Worm (Caenorhabditis elegans) whole organism, mixed stage, embryonic: ENCODE results near the gene irld-21.

Source experiments
- M03D4.4 ChIP-seq: sonication (generic microtip); optimal IDR thresholded peaks from 2 replicates; lab custom pipeline; 2017; ENCODE audit warnings: mild to moderate bottlenecking, missing genetic modification characterization, missing compliant biosample characterization
- bed-3 ChIP-seq: fragments of 200-800 bp; sonication (Bioruptor generic); optimal IDR thresholded peaks from 3 replicates; lab custom pipeline; 2018; ENCODE audit warnings: mild to moderate bottlenecking, missing genetic modification characterization, moderate library complexity, missing compliant biosample characterization
- ceh-39 ChIP-seq: fragments of 150-350 bp; optimal IDR thresholded peaks from 2 replicates; lab custom pipeline; 2014; ENCODE audit warnings: missing biosample characterization, missing genetic modification characterization
- ceh-43 ChIP-seq: fragments of 200-800 bp; sonication (Bioruptor generic); optimal IDR thresholded peaks from 2 replicates; lab custom pipeline; 2018; ENCODE audit warnings: mild to moderate bottlenecking, missing genetic modification characterization, moderate library complexity, missing compliant biosample characterization
- ceh-83 ChIP-seq: fragments of 200-800 bp; sonication (Bioruptor generic); optimal IDR thresholded peaks from 2 replicates; lab custom pipeline; 2018; ENCODE audit warnings: mild to moderate bottlenecking, missing genetic modification characterization, missing compliant biosample characterization
- ces-1 ChIP-seq: fragments of 150-350 bp; optimal IDR thresholded peaks from 2 replicates; lab custom pipeline; 2014; ENCODE audit warnings: missing biosample characterization, missing genetic modification reagents, missing genetic modification characterization
- cnd-1 ChIP-seq: fragments of 200-800 bp; sonication (Bioruptor generic); optimal IDR thresholded peaks from 2 replicates; lab custom pipeline; 2018; ENCODE audit warnings: mild to moderate bottlenecking, missing genetic modification characterization, missing compliant biosample characterization
- drap-1 ChIP-seq: fragments of 200-800 bp; sonication (Bioruptor generic); optimal IDR thresholded peaks from 3 replicates; lab custom pipeline; 2018; ENCODE audit warnings: mild to moderate bottlenecking, missing genetic modification characterization, missing compliant biosample characterization
- elt-1 ChIP-seq: sonication (generic microtip); optimal IDR thresholded peaks from 2 replicates; lab custom pipeline; 2017; ENCODE audit warnings: missing genetic modification characterization, mild to moderate bottlenecking, missing compliant biosample characterization, antibody characterized with exemption, moderate library complexity, borderline replicate concordance; ENCODE audit not compliant: insufficient read depth
- elt-3 ChIP-seq: fragments of 150-350 bp; optimal IDR thresholded peaks from 2 replicates; lab custom pipeline; 2014; ENCODE audit warnings: missing biosample characterization, missing genetic modification characterization
- flh-1 ChIP-seq: fragments of 200-800 bp; sonication (Bioruptor generic); optimal IDR thresholded peaks from 2 replicates; lab custom pipeline; 2018; ENCODE audit warnings: mild to moderate bottlenecking, missing genetic modification characterization, moderate library complexity, missing compliant biosample characterization
- ham-2 ChIP-seq: fragments of 200-800 bp; sonication (Bioruptor generic); optimal IDR thresholded peaks from 2 replicates; lab custom pipeline; 2018; ENCODE audit warnings: mild to moderate bottlenecking, missing genetic modification characterization, missing compliant biosample characterization
- hlh-1 ChIP-seq: fragments of 150-350 bp; optimal IDR thresholded peaks from 2 replicates; lab custom pipeline; 2014; ENCODE audit warnings: missing biosample characterization, missing genetic modification reagents, missing genetic modification characterization
- lin-13 ChIP-seq: fragments of 150-350 bp; optimal IDR thresholded peaks from 2 replicates; lab custom pipeline; 2014; ENCODE audit warnings: missing biosample characterization, missing genetic modification characterization
- lsy-2 ChIP-seq: fragments of 150-350 bp; optimal IDR thresholded peaks from 2 replicates; lab custom pipeline; 2014; ENCODE audit warnings: missing biosample characterization, missing genetic modification characterization
- mab-5 ChIP-seq: fragments of 150-350 bp; optimal IDR thresholded peaks from 2 replicates; lab custom pipeline; 2014; ENCODE audit warnings: missing biosample characterization, missing genetic modification characterization
- mls-2 ChIP-seq: sonication (generic microtip); optimal IDR thresholded peaks from 2 replicates; lab custom pipeline; 2016; ENCODE audit warnings: mild to moderate bottlenecking, missing genetic modification characterization, moderate library complexity, missing compliant biosample characterization
- nhr-2 ChIP-seq: fragments of 150-350 bp; optimal IDR thresholded peaks from 2 replicates; lab custom pipeline; 2014; ENCODE audit warnings: missing biosample characterization, missing genetic modification characterization
- nhr-237 ChIP-seq: fragments of 150-350 bp; optimal IDR thresholded peaks from 2 replicates; lab custom pipeline; 2014; ENCODE audit warnings: missing biosample characterization, missing genetic modification characterization
- nhr-28 ChIP-seq: fragments of 150-350 bp; optimal IDR thresholded peaks from 2 replicates; lab custom pipeline; 2014; ENCODE audit warnings: missing biosample characterization, missing genetic modification characterization
- nhr-76 ChIP-seq: sonication (generic microtip); optimal IDR thresholded peaks from 2 replicates; lab custom pipeline; 2017; ENCODE audit warnings: missing biosample characterization, missing genetic modification characterization
- sem-2 ChIP-seq: fragments of 200-800 bp; sonication (Bioruptor generic); optimal IDR thresholded peaks from 2 replicates; lab custom pipeline; 2018; ENCODE audit warnings: mild to moderate bottlenecking, missing genetic modification characterization, missing compliant biosample characterization
- sptf-1 ChIP-seq: sonication (generic microtip); optimal IDR thresholded peaks from 2 replicates; lab custom pipeline; 2017; ENCODE audit warnings: mild to moderate bottlenecking, missing genetic modification characterization, moderate library complexity, missing compliant biosample characterization
- unc-62 ChIP-seq: fragments of 150-350 bp; optimal IDR thresholded peaks from 2 replicates; lab custom pipeline; 2014; ENCODE audit warnings: missing biosample characterization, missing genetic modification reagents, missing genetic modification characterization
- zip-8 ChIP-seq: fragments of 150-350 bp; optimal IDR thresholded peaks from 2 replicates; lab custom pipeline; 2014; ENCODE audit warnings: missing biosample characterization, missing genetic modification characterization
- ztf-11 ChIP-seq: fragments of 150-350 bp; optimal IDR thresholded peaks from 2 replicates; lab custom pipeline; 2014; ENCODE audit warnings: missing biosample characterization, missing genetic modification characterization

irld-21 gene

DNA sequence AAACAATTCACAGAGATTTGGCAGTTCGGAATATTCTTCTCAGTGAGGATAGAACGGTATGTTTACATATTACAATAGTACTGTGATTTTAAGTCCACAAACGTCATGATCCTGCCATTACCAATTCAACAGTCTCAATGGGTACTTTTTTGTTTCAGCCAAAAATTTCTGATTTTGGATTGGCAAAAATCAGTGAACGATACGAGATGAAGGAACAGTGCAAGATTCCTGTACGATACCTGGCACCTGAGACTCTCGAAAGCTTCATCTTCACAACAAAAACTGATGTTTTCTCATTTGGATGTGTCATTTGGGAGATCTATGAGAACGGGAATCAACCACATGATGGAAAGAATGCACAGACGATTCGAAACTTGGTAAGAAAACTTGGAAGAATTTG, 44.1 kb downstream of the irld-21 start:
- TF ChIP-seq ceh-43: no peak
- TF ChIP-seq mls-2 (tag; lab: Kevin White, UChicago): no peak
- TF ChIP-seq mab-5 (tag; lab: Kevin White, UChicago): no peak

DNA sequence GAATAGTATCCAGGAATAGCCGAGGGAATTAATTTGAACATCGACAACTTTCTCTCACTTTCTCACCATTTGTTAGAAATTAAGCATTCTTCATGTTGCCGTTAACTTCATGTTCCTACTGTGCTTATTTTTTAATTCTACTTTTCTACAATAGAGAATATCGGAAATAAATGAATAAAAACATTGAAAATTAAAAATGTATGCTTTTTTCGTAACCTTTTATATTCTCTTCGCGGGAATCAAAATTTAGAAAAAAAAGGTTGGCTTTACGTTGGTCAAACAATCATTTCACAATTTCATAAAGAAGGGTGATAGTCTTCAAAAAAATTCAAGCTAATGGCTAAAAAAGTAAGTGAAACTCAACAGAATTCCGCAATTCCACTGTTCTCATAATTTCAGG, 46.2 kb downstream of the irld-21 start, which contains the start of gene W01B6.5:
Gene W01B6.5 (plus strand): TSS at position 301 of the 400 bp plus-strand sequence.
- TF ChIP-seq mab-5 (tag; lab: Kevin White, UChicago) (no peak), lsy-2 (no peak), ham-2 (no peak), sptf-1 (no peak), nhr-28 (no peak), nhr-237 (tag; lab: Kevin White, UChicago) (no peak)

DNA sequence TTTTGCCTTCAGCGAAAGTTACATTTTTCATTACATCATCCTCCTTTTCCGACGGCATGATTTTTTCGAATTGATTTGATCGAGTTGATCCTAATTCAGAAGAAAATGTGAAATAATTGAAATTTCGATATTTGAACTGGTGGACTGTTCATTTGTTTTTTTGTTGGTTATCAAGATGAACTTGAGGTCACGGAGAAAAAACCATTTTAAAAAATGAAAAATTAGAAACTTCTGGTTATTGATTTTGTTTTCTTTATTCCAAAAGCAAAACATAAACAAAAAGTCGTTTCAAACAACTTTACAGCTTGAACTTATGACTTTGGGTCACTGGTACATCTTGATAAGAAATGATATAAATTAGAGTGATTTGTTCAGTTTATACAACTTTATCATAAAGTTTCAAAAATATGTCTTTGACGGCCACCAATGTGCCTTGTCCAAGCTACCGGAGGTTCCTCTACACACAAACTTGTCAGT, 47.0 kb downstream of the irld-21 start, which contains the start of the genes ttbk-4 and W01B6.4:
Gene ttbk-4 (minus strand): TSS at position 101 of the 477 bp plus-strand sequence.
Gene W01B6.4 (plus strand): TSS at position 427 of the 477 bp plus-strand sequence.
- TF ChIP-seq ztf-11 (tag; lab: Kevin White, UChicago): no peak
- TF ChIP-seq sptf-1: no peak
- TF ChIP-seq nhr-2 (tag; lab: Kevin White, UChicago): no peak
- no peak for TF ChIP-seq ces-1 (GFP tag; lab: Kevin White, UChicago)
- no peak for TF ChIP-seq mls-2 (tag; lab: Kevin White, UChicago)
- no peak for TF ChIP-seq lin-13 (tag; lab: Kevin White, UChicago)
- TF ChIP-seq sem-2 (GFP tag; lab: Kevin White, UChicago): no peak
- no peak for TF ChIP-seq ceh-43
- no peak for TF ChIP-seq hlh-1 (tag; lab: Kevin White, UChicago)
- TF ChIP-seq ham-2: no peak

DNA sequence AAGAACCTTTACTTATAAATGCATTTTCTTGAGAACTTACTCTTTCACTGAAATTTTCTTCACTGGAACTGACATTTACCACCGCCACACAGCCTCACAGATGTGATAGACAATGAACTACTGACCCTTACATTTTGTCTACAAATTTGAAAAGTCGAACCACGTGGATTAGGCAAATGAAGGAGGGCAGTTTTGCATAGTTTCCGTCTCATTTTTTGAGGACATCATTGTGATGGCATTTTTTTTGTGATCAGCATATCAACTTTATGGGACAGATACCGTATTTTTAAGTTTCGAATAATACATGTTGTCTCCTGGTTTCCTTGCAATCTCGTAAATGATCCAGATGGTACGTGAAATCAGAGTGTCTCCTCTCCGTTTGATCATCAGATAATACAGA, 49.6 kb downstream of the irld-21 start, which contains the start of gene W01B6.3:
Gene W01B6.3 (minus strand): TSS at position 101 of the 400 bp plus-strand sequence.
- TF ChIP-seq flh-1 (GFP tag; lab: Kevin White, UChicago) (no peak), unc-62 (no peak), M03D4.4 (tag; lab: Kevin White, UChicago) (no peak), bed-3 (GFP tag; lab: Kevin White, UChicago) (no peak), nhr-2 (tag; lab: Kevin White, UChicago) (no peak), elt-1 (no peak), drap-1 (no peak), ceh-39 (tag; lab: Kevin White, UChicago) (no peak), lin-13 (tag; lab: Kevin White, UChicago) (no peak), ces-1 (GFP tag; lab: Kevin White, UChicago) (no peak), nhr-76 (tag; lab: Kevin White, UChicago) (no peak), cnd-1 (tag; lab: Kevin White, UChicago) (no peak), ceh-83 (GFP tag; lab: Kevin White, UChicago) (no peak), elt-3 (tag; lab: Kevin White, UChicago) (no peak), zip-8 (tag; lab: Kevin White, UChicago) (no peak)
